Worm (Caenorhabditis elegans): ENCODE data around the gene srh-109.

ce11 chrV:17190399-17190798 is 29.8 kb downstream of the srh-109 start, which contains the start of gene str-199:
- TF ChIP-seq tbx-7 (tag; optimal IDR thresholded peaks at IDR 0.05): no peak
- TF ChIP-seq K02D7.2 (tag; optimal IDR thresholded peaks at IDR 0.05): no peak
- TF ChIP-seq unc-55 (GFP tag; optimal IDR thresholded peaks at IDR 0.05): no peak
- TF ChIP-seq ama-1 (optimal IDR thresholded peaks at IDR 0.05): no peak
- TF ChIP-seq pha-4 (tag; optimal IDR thresholded peaks at IDR 0.05): no peak
- TF ChIP-seq nfya-1 (tag; optimal IDR thresholded peaks at IDR 0.05): no peak
